Fruit fly (Drosophila melanogaster) S2 (cell line): ENCODE measurements around the gene CG5446.
A peak's percentile ranks its signal among the peaks of the same experiment; 100 is the strongest.

Experiments used
- CG8478 ChIP-seq: fragments of >200 bp; optimal IDR thresholded peaks from 2 replicates; lab custom pipeline; 2018
- CTCF ChIP-seq, 2 experiments: fragments of >200 bp; optimal IDR thresholded peaks; 2 replicates each; lab custom pipeline; 2018

Gene CG5446

DNA sequence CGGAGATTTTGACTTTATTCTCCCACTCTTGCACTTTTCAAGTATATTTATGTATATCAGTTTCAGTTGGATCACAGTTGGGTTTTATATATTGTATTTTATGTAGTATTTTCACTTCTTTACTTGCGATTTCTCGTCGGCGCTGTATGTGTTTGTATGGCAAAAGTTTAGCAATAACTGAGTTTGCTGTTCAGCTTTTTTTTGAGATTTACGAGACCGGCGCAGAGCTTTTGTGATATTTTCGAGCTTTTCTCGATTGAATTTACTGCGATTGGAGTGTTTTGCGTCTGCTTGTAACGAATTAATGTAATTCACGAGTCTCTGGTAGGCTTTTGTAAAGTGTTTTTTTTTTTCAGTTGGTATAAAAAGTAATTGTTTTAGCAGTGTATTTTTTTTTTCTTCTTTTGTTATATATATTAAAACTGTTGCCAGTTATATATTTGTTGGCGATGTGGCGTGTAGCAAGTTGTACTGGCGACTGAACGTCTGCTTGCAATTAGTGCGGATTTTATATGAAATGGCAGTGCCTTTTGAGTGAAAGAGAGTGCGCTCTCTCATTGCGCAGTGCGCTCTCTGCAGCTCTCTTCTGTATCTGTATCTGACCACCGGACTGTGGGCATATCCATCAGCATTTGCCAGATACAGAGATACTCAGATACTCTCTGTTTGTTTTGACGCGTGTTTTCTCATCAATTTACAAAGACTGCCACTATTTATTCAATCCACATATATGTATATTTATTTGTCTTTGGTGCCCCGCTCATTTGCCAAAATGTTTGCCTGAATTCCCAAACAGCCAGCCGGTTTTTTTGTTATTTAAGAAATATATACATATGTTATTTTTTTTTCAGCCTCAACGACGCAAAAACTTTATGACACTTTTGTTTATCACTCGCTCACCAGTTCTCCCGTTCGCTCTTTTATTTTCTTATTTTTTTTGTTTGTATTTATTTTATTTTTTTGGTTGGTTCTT is 33.5 kb upstream of the CG5446 start:
- no peak for TF ChIP-seq CTCF (optimal IDR thresholded peaks at IDR 0.05; lab: Kevin White, UChicago)
- no peak for TF ChIP-seq CG8478

DNA sequence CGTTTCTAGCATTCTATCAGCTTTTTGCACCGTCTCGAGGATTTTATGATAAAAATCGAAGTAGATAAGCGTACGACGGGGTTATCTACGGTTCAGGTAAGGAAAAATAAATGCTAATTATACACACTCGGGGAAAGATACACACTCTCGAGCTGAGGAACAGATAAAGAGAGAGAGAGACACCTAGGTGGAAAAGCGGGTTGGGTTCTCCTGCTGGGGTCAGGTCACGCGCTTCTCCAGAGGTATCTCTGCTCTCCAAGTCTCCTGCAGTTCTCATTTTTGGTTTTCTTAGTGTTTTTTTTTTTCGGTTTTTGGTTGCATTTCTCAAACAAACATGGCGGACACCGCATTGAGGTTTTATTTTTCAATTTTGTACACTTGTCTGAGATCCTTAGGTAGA is 32.3 kb upstream of the CG5446 start:
- TF ChIP-seq CG8478 (no peak), CTCF (optimal IDR thresholded peaks at IDR 0.05; lab: Kevin White, UChicago) (no peak)

dm6 chr2L:12459191-12459590 is 31.7 kb upstream of the CG5446 start:
- TF ChIP-seq CTCF (optimal IDR thresholded peaks at IDR 0.05; lab: Kevin White, UChicago) (no peak), CG8478 (no peak)

- TF ChIP-seq CG8478 = no peak
- TF ChIP-seq CTCF (optimal IDR thresholded peaks at IDR 0.05; lab: Kevin White, UChicago) = no peak
Observed at dm6 chr2L:12457715-12458114, 30.2 kb upstream of the CG5446 start.

DNA sequence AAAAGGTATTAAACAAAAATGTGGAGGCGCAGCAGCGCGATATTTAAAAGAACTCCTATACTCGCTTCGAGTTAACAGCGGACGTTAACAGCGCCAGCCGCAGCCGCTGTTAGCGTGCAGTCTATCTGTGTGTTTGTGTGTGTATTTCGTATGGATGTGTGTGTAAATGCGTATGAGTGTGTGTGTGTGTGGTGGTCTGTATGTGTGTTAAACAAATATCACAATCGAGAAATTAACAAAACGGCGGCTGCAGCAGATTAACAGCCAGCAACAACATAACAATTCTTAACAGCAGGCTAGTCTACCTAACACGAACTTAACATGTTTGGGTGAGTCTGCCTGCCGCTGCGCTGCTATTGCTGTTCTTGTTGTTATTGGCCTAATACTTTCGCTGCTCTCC is 29.7 kb upstream of the CG5446 start:
- TF ChIP-seq CG8478 = no peak
- TF ChIP-seq CTCF (optimal IDR thresholded peaks at IDR 0.05; lab: Kevin White, UChicago) = no peak

DNA sequence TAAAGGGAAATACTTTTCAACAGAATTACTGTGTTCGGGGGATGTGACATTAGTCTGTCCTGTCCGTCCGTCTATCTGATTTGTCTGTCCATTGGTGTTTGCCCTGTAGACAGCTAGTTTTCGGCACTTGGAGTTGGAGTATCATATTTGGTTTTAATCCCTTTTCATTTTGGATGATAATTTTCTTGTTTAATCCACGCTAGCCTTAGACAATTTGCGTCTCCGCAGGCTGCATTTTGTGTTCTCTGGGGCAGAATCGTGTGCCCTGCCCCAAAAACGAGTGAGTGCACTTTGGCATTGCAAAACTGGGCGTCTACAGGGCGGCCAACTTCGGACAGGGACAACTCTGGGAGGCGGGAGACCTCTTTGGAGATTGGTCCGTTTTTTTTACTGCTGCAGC is 28.2 kb upstream of the CG5446 start:
- TF ChIP-seq CG8478 (no peak), CTCF (optimal IDR thresholded peaks at IDR 0.05; lab: Kevin White, UChicago) (no peak)

- TF ChIP-seq CG8478 = no peak
- peak; percentile 37 to 51 for TF ChIP-seq CTCF (optimal IDR thresholded peaks at IDR 0.05; lab: Kevin White, UChicago)
Observed at dm6 chr2L:12455049-12455448, 27.5 kb upstream of the CG5446 start.

DNA sequence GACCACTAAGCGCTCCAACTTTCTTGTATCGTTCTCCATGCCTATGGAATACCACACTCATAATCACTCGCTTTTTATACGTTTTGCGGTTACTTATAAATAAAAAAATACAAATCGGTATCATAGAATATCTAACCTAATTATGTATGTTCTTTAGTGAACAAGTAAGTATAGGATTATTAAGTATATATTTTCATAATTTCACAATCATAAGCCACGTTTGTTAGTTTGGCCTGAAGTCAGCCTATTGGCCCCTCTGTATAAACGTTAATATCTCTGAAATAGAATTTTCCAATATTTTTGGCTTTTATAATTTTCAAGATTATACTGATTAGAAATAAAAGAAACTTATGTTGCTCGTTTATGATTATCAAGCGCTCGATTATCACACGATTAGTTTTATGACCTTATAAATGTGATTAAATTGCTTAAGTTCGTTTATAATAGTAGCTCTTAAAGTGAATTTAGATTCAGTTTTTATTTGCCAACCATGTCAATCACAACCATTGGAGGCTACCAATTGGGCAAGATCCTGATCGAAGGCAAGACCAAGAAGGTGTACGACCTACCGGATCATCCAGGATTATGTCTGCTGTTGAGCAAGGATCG is 25.8 kb upstream of the CG5446 start, which contains the start of gene CG5418:
CG5418 (minus strand) TSS at position 51 of the 609 bp plus-strand sequence.
- TF ChIP-seq CTCF (optimal IDR thresholded peaks at IDR 0.05; lab: Kevin White, UChicago) (no peak), CG8478 (no peak)

DNA sequence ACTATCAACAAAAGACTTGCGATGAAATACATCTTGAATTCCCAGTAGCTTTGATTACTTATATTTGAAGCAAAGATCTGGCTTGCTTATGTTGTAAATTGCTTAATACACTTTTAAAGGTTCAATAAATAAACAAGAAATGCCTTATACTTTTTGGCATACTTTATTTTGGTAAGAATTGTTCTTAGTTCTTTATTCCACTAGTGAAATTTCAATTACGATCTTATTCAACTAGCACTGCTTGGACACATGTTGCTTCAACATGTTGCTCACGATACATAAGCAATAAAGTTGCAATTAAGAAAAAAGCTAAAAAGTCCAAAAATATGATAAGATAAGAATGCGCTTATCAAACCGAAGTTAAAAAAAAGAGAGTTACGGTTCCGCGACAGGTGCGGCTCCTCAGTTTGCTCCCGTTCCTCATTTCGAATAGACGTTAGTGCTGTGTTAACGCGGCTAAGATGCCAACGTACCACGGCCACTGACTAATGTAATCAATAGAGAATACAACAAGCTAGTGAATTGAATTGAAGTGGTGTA is 20.6 kb upstream of the CG5446 start, which contains the start of the genes CG5421 and Oatp33Eb:
CG5421 (minus strand) TSS at position 51 of the 540 bp plus-strand sequence.
Oatp33Eb (plus strand) TSS at position 403 of the 540 bp plus-strand sequence.
- no peak for TF ChIP-seq CTCF (optimal IDR thresholded peaks at IDR 0.05; lab: Kevin White, UChicago)
- no peak for TF ChIP-seq CG8478

DNA sequence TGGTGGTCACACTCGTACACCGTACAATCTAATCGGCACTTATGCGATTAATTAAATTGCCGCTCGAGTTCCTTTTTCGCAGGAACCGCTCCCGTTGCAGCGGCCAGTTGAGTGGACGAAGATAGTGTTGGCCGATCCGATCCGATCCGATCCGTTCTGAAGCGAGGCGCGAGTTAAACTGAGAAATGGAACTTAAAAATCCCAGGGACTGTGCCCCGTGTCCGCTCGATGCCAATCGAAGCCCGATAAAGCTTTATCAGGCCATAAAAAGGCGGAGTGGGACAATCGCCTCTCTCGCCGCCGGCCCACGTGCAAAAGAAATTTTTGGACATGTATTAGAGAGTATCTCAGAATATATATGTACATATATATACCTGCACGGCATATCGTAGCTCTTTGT is 18.2 kb upstream of the CG5446 start, which contains the start of gene Oatp33Ea:
Oatp33Ea (minus strand) TSS at position 182 of the 400 bp plus-strand sequence.
- TF ChIP-seq CG8478 = no peak
- TF ChIP-seq CTCF (optimal IDR thresholded peaks at IDR 0.05; lab: Kevin White, UChicago) = no peak

DNA sequence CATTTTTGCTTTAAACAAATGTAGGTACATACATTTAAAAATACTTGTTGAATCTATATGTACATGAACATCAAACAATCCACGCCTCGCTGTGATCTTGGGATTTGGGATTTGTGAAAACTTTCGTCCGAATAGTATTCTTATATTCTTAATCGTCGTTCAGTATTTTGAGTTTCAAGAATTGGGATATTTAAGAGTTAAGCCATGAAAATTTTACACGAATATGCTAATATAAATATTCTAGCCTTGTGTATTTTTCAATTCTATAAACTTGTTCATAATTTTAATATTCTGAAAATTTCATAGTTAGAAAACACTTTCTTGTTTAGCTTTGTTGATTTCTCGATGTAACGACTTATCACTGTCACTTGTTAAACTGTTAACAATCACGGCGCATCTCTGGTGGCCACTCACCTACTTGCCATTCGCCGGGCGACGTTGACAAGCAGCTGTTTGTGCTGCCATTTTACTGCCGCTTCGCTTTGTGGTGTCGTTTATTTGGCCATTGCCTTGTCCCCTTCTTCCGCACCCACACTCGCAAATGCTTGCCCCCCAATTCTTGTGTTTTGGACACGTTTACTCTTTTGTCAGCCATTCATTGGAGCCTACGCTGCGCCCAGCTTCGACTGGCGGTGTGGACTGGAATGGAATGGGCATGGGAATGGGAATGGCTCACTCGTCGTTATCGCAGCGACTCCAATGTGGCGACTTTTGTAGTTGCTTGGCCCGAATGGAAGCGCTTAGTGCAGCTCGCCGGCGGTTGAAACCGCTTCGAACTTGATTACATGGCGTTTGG is 8.7 kb upstream of the CG5446 start:
- TF ChIP-seq CG8478 = no peak
- TF ChIP-seq CTCF (optimal IDR thresholded peaks at IDR 0.05; lab: Kevin White, UChicago) = peak in 1 of 2 experiments; percentile 20

- TF ChIP-seq CG8478 (no peak), CTCF (optimal IDR thresholded peaks at IDR 0.05; lab: Kevin White, UChicago) (no peak)
Observed at dm6 chr2L:12435428-12435827, 7.9 kb upstream of the CG5446 start.

DNA sequence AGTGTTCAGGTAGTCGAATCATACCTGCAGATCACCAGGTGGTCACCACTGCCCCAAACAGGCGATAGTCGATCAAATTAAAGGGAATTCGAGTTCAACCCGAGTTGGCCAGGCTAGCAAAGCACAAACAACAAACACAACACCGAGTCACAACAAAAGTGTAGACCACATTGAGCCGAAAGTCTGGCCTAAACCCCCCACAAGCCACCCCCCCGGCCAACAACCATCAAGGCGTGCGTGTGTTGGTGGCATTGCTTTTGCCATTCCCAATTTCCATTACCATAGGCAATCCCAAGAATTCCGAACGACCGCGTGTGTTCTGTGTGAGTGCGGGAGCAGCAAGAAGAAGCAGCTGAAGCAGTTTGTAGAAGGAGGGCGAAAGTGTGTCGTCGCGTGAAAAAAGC is 7.0 kb upstream of the CG5446 start, which contains the start of gene SC35:
SC35 (minus strand) TSS at position 131 of the 404 bp plus-strand sequence.
- TF ChIP-seq CTCF (optimal IDR thresholded peaks at IDR 0.05; lab: Kevin White, UChicago) = no peak
- no peak for TF ChIP-seq CG8478

DNA sequence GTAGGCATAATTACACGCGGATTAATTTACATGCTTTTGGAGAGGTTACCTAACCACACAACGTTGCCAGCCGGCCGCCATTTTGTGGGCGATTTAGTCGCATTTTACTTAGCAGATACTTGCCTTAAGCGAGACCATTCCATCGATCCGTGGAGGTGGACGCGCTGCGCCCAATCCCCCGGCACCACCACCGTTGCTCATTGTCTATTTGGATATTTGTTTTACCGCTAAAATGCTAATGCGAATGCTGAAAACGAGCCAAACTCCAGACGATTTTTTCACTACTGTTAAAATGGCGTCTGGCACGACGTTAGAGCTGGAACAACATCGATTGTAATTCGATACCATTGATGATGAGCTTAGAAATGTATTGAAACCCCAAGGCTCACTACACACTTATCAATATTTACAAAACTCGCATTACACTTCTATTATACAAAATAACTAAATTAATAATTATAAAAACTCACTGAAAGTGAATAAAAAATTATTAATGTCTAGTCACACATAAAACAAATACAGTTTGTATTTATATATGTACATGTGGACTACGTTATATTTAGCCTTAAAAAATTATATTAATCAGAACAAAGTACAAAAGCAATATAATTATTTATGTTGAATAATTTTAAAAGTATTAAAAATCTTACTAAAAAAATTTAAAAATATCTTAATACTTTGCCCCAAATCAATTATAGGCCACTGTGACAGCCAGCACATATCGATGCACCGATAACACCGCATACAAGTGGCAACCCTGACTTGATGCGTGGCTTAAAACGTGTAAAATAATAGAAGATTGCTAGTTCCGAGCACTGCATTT is 6.4 kb upstream of the CG5446 start, which contains the start of gene eRF3:
eRF3 (plus strand) TSS at position 741 of the 823 bp plus-strand sequence.
- TF ChIP-seq CG8478 = no peak
- TF ChIP-seq CTCF (optimal IDR thresholded peaks at IDR 0.05; lab: Kevin White, UChicago) = no peak
